Worm (Caenorhabditis elegans): ENCODE data around the gene srj-10.
A peak's percentile ranks its signal among the peaks of the same experiment; 100 is the strongest.

srj-10 gene

ce11 chrV:16114237-16114636, 40.5 kb upstream of the srj-10 start, which contains the start of gene srxa-16:
srxa-16 (minus strand) TSS chrV:16114337.
- TF ChIP-seq ztf-11 (tag; optimal IDR thresholded peaks at IDR 0.05): no peak
- TF ChIP-seq nhr-12 (tag; optimal IDR thresholded peaks at IDR 0.05): no peak
- no peak for TF ChIP-seq dpl-1 (GFP tag; optimal IDR thresholded peaks at IDR 0.05)
- TF ChIP-seq nhr-71 (tag; optimal IDR thresholded peaks at IDR 0.05): no peak
- TF ChIP-seq blmp-1 (tag; optimal IDR thresholded peaks at IDR 0.05): no peak
- no peak for TF ChIP-seq C16A3.4 (tag; optimal IDR thresholded peaks at IDR 0.05)
- TF ChIP-seq ceh-90 (tag; optimal IDR thresholded peaks at IDR 0.05): no peak
- TF ChIP-seq ces-1 (GFP tag; optimal IDR thresholded peaks at IDR 0.05): no peak

- TF ChIP-seq fos-1 (tag; optimal IDR thresholded peaks at IDR 0.05) (no peak), lin-39 (tag; optimal IDR thresholded peaks at IDR 0.05) (no peak), hlh-4 (tag; optimal IDR thresholded peaks at IDR 0.05) (no peak), nhr-47 (tag; optimal IDR thresholded peaks at IDR 0.05) (no peak), tbx-2 (tag; optimal IDR thresholded peaks at IDR 0.05) (no peak), ztf-4 (tag; optimal IDR thresholded peaks at IDR 0.05) (no peak), swsn-7 (tag; optimal IDR thresholded peaks at IDR 0.05) (no peak), Y116A8C.19 (tag; optimal IDR thresholded peaks at IDR 0.05; ENCODE audit: borderline replicate concordance) (no peak), lsy-2 (tag; optimal IDR thresholded peaks at IDR 0.05) (no peak), nhr-90 (tag; optimal IDR thresholded peaks at IDR 0.05; ENCODE audit: poor library complexity) (no peak), aly-2 (tag; optimal IDR thresholded peaks at IDR 0.05) (no peak), nhr-77 (tag; optimal IDR thresholded peaks at IDR 0.05) (no peak), C16A3.4 (tag; optimal IDR thresholded peaks at IDR 0.05) (no peak), ceh-88 (GFP tag; IDR thresholded peaks at IDR 0.05) (no peak), ceh-8 (GFP tag; optimal IDR thresholded peaks at IDR 0.05) (no peak), skn-1 (tag; optimal IDR thresholded peaks at IDR 0.05) (no peak), rnt-1 (tag; optimal IDR thresholded peaks at IDR 0.05) (no peak), zip-4 (GFP tag; optimal IDR thresholded peaks at IDR 0.05) (no peak)
Observed at ce11 chrV:16103594-16103993, 29.8 kb upstream of the srj-10 start, which contains the start of gene argk-1. argk-1 (plus strand) TSS chrV:16103894.

DNA sequence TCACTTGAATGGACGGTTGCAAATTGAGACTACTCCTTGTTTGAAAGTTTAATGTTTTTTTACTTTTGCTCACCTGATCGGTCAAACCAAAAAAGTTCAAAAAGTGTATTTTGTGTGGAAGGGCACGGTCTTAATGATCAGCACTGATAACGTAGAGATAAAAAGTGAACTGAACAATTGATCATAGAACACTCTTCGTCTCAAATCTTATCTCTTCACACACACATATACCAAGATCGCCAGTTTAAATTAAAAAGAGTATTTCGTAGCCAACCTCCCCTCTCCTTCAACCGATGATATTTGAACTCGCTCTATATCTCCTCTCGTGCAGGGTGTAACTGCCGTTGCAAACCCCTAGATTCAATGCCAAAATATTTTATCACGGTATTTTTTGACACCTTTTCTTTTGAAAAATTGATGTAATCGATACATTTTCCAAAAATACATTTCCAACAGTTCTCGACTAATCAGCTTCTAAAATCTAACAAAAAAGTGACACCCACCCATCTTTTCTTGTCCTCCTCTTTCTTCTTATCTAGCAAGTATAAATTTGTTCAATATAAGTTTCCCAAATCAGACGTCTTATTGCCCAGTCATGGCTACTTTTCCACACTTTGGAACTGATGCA, 26.5 kb upstream of the srj-10 start, which contains the start of gene cth-1:
Gene cth-1 (plus strand): TSS at position 578 of the 628 bp plus-strand sequence.
- TF ChIP-seq egl-13 (tag; optimal IDR thresholded peaks at IDR 0.05) (no peak), hlh-17 (GFP tag; optimal IDR thresholded peaks at IDR 0.05; ENCODE audit: borderline replicate concordance) (no peak), lin-13 (GFP tag; optimal IDR thresholded peaks at IDR 0.05) (no peak), jun-1 (tag; optimal IDR thresholded peaks at IDR 0.05) (no peak), unc-30 (tag; optimal IDR thresholded peaks at IDR 0.05) (no peak), elt-3 (tag; optimal IDR thresholded peaks at IDR 0.05) (peak in 3 of 6 experiments; percentile 38 to 67 (median 46)), lin-35 (GFP tag; optimal IDR thresholded peaks at IDR 0.05) (no peak), ceh-88 (GFP tag; IDR thresholded peaks at IDR 0.05) (no peak), tlp-1 (tag; optimal IDR thresholded peaks at IDR 0.05) (no peak), xbp-1 (tag; optimal IDR thresholded peaks at IDR 0.05) (no peak), sup-37 (GFP tag; optimal IDR thresholded peaks at IDR 0.05) (no peak), ceh-63 (GFP tag; optimal IDR thresholded peaks at IDR 0.05) (no peak), egl-27 (tag; optimal IDR thresholded peaks at IDR 0.05) (no peak), nhr-20 (tag; optimal IDR thresholded peaks at IDR 0.05) (peak; percentile 14), hpl-2 (GFP tag; optimal IDR thresholded peaks at IDR 0.05) (no peak), tbx-2 (tag; optimal IDR thresholded peaks at IDR 0.05) (no peak), nhr-90 (tag; optimal IDR thresholded peaks at IDR 0.05; ENCODE audit: poor library complexity) (no peak), nhr-28 (tag; optimal IDR thresholded peaks at IDR 0.05) (no peak), ama-1 (optimal IDR thresholded peaks at IDR 0.05) (no peak), nhr-77 (tag; optimal IDR thresholded peaks at IDR 0.05) (no peak), nhr-71 (tag; optimal IDR thresholded peaks at IDR 0.05) (no peak), lsy-2 (tag; optimal IDR thresholded peaks at IDR 0.05) (no peak), vab-15 (tag; optimal IDR thresholded peaks at IDR 0.05) (no peak), lir-3 (tag; optimal IDR thresholded peaks at IDR 0.05; ENCODE audit: poor library complexity) (no peak), efl-1 (optimal IDR thresholded peaks at IDR 0.05) (no peak), efl-1 (GFP tag; optimal IDR thresholded peaks at IDR 0.05 in 1 of 2) (peak in 1 of 2 experiments; percentile 88), ztf-11 (tag; optimal IDR thresholded peaks at IDR 0.05) (no peak), grh-1 (GFP tag; IDR thresholded peaks at IDR 0.05) (no peak), sptf-1 (tag; optimal IDR thresholded peaks at IDR 0.05) (no peak), C04F5.9 (tag; optimal IDR thresholded peaks at IDR 0.05) (no peak), snu-23 (GFP tag; optimal IDR thresholded peaks at IDR 0.05) (no peak)

Data from whole organism, L1 larva.